Fruit fly (Drosophila melanogaster) whole organism, pupa: Measurements from ENCODE around the gene Meics.

Experiments
- CG10348 ChIP-seq: fragments of 200-800 bp; sonication (Bioruptor generic); IDR thresholded peaks from 2 replicates; pipeline ENCODE4 v1.3.6; 2022; ENCODE audit warnings: missing biosample characterization, missing genetic modification characterization
- CG12605 ChIP-seq: fragments of 200-800 bp; sonication (Bioruptor generic); IDR thresholded peaks from 2 replicates; pipeline ENCODE4 v1.3.6; 2022; ENCODE audit warnings: missing biosample characterization, missing genetic modification characterization
- CG13204 ChIP-seq: fragments of 200-800 bp; sonication (Bioruptor generic); optimal IDR thresholded peaks from 2 replicates; lab custom pipeline; 2018; ENCODE audit warnings: missing biosample characterization, mild to moderate bottlenecking, missing genetic modification characterization, moderate library complexity
- CG14655 ChIP-seq: fragments of 200-800 bp; sonication (Bioruptor generic); optimal IDR thresholded peaks from 3 replicates; lab custom pipeline; 2017; ENCODE audit warnings: mild to moderate bottlenecking, missing biosample characterization, missing genetic modification reagents, missing genetic modification characterization
- CG15710 ChIP-seq: fragments of 200-800 bp; sonication (Bioruptor generic); optimal IDR thresholded peaks from 2 replicates; lab custom pipeline; 2018; ENCODE audit warnings: missing biosample characterization, mild to moderate bottlenecking, missing genetic modification characterization, moderate library complexity
- CG17806 ChIP-seq: fragments of 200-800 bp; sonication (Bioruptor generic); optimal IDR thresholded peaks from 2 replicates; lab custom pipeline; 2018; ENCODE audit warnings: missing biosample characterization, mild to moderate bottlenecking, missing genetic modification characterization, moderate library complexity
- CG32121 ChIP-seq: fragments of 200-800 bp; sonication (Bioruptor generic); IDR thresholded peaks from 2 replicates; pipeline ENCODE4 v1.3.6; 2022; ENCODE audit warnings: missing biosample characterization, missing genetic modification characterization
- CG34367 ChIP-seq: fragments of 200-800 bp; sonication (Bioruptor generic); optimal IDR thresholded peaks from 2 replicates; lab custom pipeline; 2018; ENCODE audit warnings: missing biosample characterization, mild to moderate bottlenecking, missing genetic modification characterization
- CG4496 ChIP-seq: fragments of 200-800 bp; sonication (Bioruptor generic); IDR thresholded peaks from 3 replicates; pipeline ENCODE4 v1.3.6; 2022; ENCODE audit warnings: missing biosample characterization, missing genetic modification characterization
- CG8159 ChIP-seq: fragments of 200-800 bp; sonication (Bioruptor generic); optimal IDR thresholded peaks from 3 replicates; lab custom pipeline; 2018; ENCODE audit warnings: missing biosample characterization, mild to moderate bottlenecking, missing genetic modification characterization, moderate library complexity
- CG8301 ChIP-seq: fragments of 200-800 bp; sonication (Bioruptor generic); optimal IDR thresholded peaks from 2 replicates; lab custom pipeline; 2018; ENCODE audit warnings: missing biosample characterization, mild to moderate bottlenecking, missing genetic modification characterization
- CG9948 ChIP-seq: fragments of 200-800 bp; sonication (Bioruptor generic); optimal IDR thresholded peaks from 2 replicates; lab custom pipeline; 2018; ENCODE audit warnings: missing biosample characterization, mild to moderate bottlenecking, missing genetic modification characterization, moderate library complexity
- D1 ChIP-seq: fragments of 200-800 bp; sonication (Bioruptor generic); optimal IDR thresholded peaks from 2 replicates; lab custom pipeline; 2018; ENCODE audit warnings: missing biosample characterization, mild to moderate bottlenecking, missing genetic modification characterization, moderate library complexity
- EcR ChIP-seq: fragments of 200-800 bp; sonication (Bioruptor generic); optimal IDR thresholded peaks from 3 replicates; lab custom pipeline; 2019; ENCODE audit warnings: missing biosample characterization, missing genetic modification characterization, mild to moderate bottlenecking, moderate library complexity, missing genetic modification reagents
- Ets98B ChIP-seq: fragments of 200-800 bp; sonication (Bioruptor generic); IDR thresholded peaks from 2 replicates; pipeline ENCODE4 v1.3.6; 2022; ENCODE audit warnings: missing biosample characterization, missing genetic modification characterization
- Pif1A ChIP-seq: fragments of 200-800 bp; sonication (Bioruptor generic); optimal IDR thresholded peaks from 3 replicates; lab custom pipeline; 2016; ENCODE audit warnings: missing biosample characterization, missing genetic modification characterization
- Pif1B ChIP-seq: fragments of 200-800 bp; sonication (Bioruptor generic); optimal IDR thresholded peaks from 3 replicates; lab custom pipeline; 2016; ENCODE audit warnings: missing biosample characterization, missing genetic modification characterization
- Snoo ChIP-seq: fragments of 200-800 bp; sonication (Bioruptor generic); optimal IDR thresholded peaks from 3 replicates; lab custom pipeline; 2017; ENCODE audit warnings: missing biosample characterization, mild to moderate bottlenecking, missing genetic modification characterization, inconsistent platforms
- fd96Ca ChIP-seq: fragments of 200-800 bp; sonication (Bioruptor generic); IDR thresholded peaks from 3 replicates; pipeline ENCODE4 v1.3.6; 2022; ENCODE audit warnings: missing biosample characterization, missing genetic modification characterization
- gl ChIP-seq: fragments of 200-800 bp; sonication (Bioruptor generic); optimal IDR thresholded peaks from 2 replicates; lab custom pipeline; 2018; ENCODE audit warnings: missing biosample characterization, mild to moderate bottlenecking, missing genetic modification characterization
- rn ChIP-seq: fragments of 200-800 bp; sonication (Bioruptor generic); IDR thresholded peaks from 2 replicates; pipeline ENCODE4 v1.3.6; 2022; ENCODE audit warnings: missing biosample characterization, missing genetic modification characterization

The Meics gene

dm6 chr3L:13922023-13922652, 42.4 kb downstream of the Meics start:
- TF ChIP-seq CG32121 (GFP tag; lab: Robert Waterston, UW) (peak; percentile 39; the same call in 1 of the 2 replicates), CG12605 (GFP tag; lab: Robert Waterston, UW) (no peak), D1 (no peak), CG34367 (tag; lab: Kevin White, UChicago) (no peak), CG8301 (tag; lab: Kevin White, UChicago) (peak; percentile 59), EcR (GFP tag; lab: Kevin White, UChicago) (no peak), fd96Ca (GFP tag; lab: Robert Waterston, UW) (peak; percentile 76), CG14655 (GFP tag; lab: Kevin White, UChicago) (peak; percentile 69), Pif1A (GFP tag; lab: Kevin White, UChicago) (peak; percentile 43), CG9948 (tag; lab: Kevin White, UChicago) (peak; percentile 28), CG17806 (tag; lab: Kevin White, UChicago) (peak; percentile 12), rn (GFP tag; lab: Robert Waterston, UW) (no peak), gl (no peak), Snoo (tag; lab: Kevin White, UChicago) (peak; percentile 21), CG8159 (no peak), Ets98B (0 out of 2 replicates have a peak, but pooled peaks have one; percentile 20), CG4496 (GFP tag; lab: Robert Waterston, UW) (peak; percentile 75), CG13204 (GFP tag; lab: Kevin White, UChicago) (no peak), Pif1B (peak; percentile 36), CG10348 (GFP tag; lab: Robert Waterston, UW) (no peak), CG15710 (tag; lab: Kevin White, UChicago) (no peak)

DNA sequence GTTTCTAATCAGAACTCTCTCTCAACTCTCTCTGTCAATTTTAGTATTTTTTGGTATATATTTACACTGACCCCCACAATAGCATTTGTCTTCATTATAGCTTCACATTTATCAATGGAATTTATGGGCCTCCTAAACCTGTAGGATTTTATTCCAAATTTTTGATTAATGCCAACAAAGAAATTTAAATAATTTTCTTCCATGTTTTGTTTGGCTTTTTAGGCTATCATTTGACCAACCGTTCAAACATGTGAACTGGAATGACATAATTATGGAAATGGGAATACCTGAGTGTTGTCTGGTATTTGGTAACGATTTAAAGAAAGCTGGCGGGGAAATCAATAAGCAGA, 43.9 kb downstream of the Meics start:
- TF ChIP-seq Pif1B (no peak), EcR (GFP tag; lab: Kevin White, UChicago) (no peak), CG4496 (GFP tag; lab: Robert Waterston, UW) (no peak), CG12605 (GFP tag; lab: Robert Waterston, UW) (no peak), CG34367 (tag; lab: Kevin White, UChicago) (no peak), CG13204 (GFP tag; lab: Kevin White, UChicago) (no peak), fd96Ca (GFP tag; lab: Robert Waterston, UW) (no peak), CG32121 (GFP tag; lab: Robert Waterston, UW) (no peak), Ets98B (no peak), Pif1A (GFP tag; lab: Kevin White, UChicago) (no peak), CG8159 (no peak), CG10348 (GFP tag; lab: Robert Waterston, UW) (no peak), rn (GFP tag; lab: Robert Waterston, UW) (no peak), D1 (no peak), Snoo (tag; lab: Kevin White, UChicago) (no peak)
- TF ChIP-seq, all 21 proteins: peak for 0

dm6 chr3L:13919794-13920631, 44.5 kb downstream of the Meics start:
- TF ChIP-seq D1 (peak; percentile 18), CG32121 (GFP tag; lab: Robert Waterston, UW) (peak; percentile 32; the same call in 1 of the 2 replicates), CG17806 (tag; lab: Kevin White, UChicago) (peak; percentile 58), CG8159 (peak; percentile 76), Ets98B (peak; percentile 40; the same call in 1 of the 2 replicates), CG9948 (tag; lab: Kevin White, UChicago) (peak; percentile 70), CG14655 (GFP tag; lab: Kevin White, UChicago) (peak; percentile 87), Snoo (tag; lab: Kevin White, UChicago) (peak; percentile 39), CG8301 (tag; lab: Kevin White, UChicago) (peak; percentile 78), gl (no peak), CG12605 (GFP tag; lab: Robert Waterston, UW) (peak; percentile 34; the same call in 1 of the 2 replicates), rn (GFP tag; lab: Robert Waterston, UW) (no peak), CG13204 (GFP tag; lab: Kevin White, UChicago) (no peak), Pif1A (GFP tag; lab: Kevin White, UChicago) (peak; percentile 68), CG15710 (tag; lab: Kevin White, UChicago) (peak; percentile 58), CG4496 (GFP tag; lab: Robert Waterston, UW) (peak; percentile 53; the same call in 1 of the 3 replicates), fd96Ca (GFP tag; lab: Robert Waterston, UW) (peak; percentile 62; the same call in 1 of the 3 replicates), Pif1B (peak; percentile 65), CG34367 (tag; lab: Kevin White, UChicago) (peak; percentile 46), EcR (GFP tag; lab: Kevin White, UChicago) (no peak), CG10348 (GFP tag; lab: Robert Waterston, UW) (no peak)

DNA sequence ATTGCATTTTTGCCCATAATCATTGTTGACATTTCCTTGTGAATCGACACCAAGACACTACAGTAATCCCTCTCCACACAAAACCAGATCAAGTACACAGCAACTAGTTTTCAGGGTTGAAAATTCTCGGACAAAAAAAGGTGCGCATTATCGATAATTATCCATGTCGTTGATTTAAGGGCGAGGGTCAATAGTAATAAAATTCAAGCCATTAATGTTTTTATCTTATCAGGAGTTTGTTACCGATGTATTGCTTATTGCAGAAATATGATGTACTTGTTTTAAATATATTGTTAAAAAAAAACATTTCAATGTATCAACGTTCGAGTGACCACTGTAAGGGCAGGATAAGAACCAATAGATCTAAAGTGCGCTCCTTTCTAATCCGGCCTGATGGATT, 45.7 kb downstream of the Meics start:
- peak; percentile 40 for TF ChIP-seq Pif1A (GFP tag; lab: Kevin White, UChicago)
- TF ChIP-seq fd96Ca (GFP tag; lab: Robert Waterston, UW): no peak
- no peak for TF ChIP-seq Snoo (tag; lab: Kevin White, UChicago)
- no peak for TF ChIP-seq CG13204 (GFP tag; lab: Kevin White, UChicago)
- TF ChIP-seq CG17806 (tag; lab: Kevin White, UChicago): peak; percentile 25
- TF ChIP-seq CG32121 (GFP tag; lab: Robert Waterston, UW): no peak
- no peak for TF ChIP-seq CG4496 (GFP tag; lab: Robert Waterston, UW)
- TF ChIP-seq Pif1B: no peak
- no peak for TF ChIP-seq CG12605 (GFP tag; lab: Robert Waterston, UW)
- peak; percentile 42 for TF ChIP-seq CG14655 (GFP tag; lab: Kevin White, UChicago)
- TF ChIP-seq CG10348 (GFP tag; lab: Robert Waterston, UW): no peak
- peak; percentile 28 for TF ChIP-seq CG34367 (tag; lab: Kevin White, UChicago)
- no peak for TF ChIP-seq rn (GFP tag; lab: Robert Waterston, UW)
- peak; percentile 16 for TF ChIP-seq CG8301 (tag; lab: Kevin White, UChicago)
- TF ChIP-seq gl: no peak
- TF ChIP-seq EcR (GFP tag; lab: Kevin White, UChicago): no peak
- peak; percentile 46 for TF ChIP-seq CG15710 (tag; lab: Kevin White, UChicago)
- TF ChIP-seq D1: peak; percentile 29
- TF ChIP-seq Ets98B: no peak
- TF ChIP-seq CG9948 (tag; lab: Kevin White, UChicago): peak; percentile 25
- peak; percentile 43 for TF ChIP-seq CG8159
- TF ChIP-seq, all 21 proteins: peak for 9
